Worm (Caenorhabditis elegans) whole organism, L3 larva: ENCODE data around the gene fbxa-183.

Experiments used
- ama-1 ChIP-seq: fragments of 150-350 bp; optimal IDR thresholded peaks from 2 replicates; lab custom pipeline; 2018
- ceh-16 ChIP-seq: sonication (generic microtip); optimal IDR thresholded peaks from 2 replicates; lab custom pipeline; 2017; ENCODE audit warnings: missing biosample characterization, missing genetic modification characterization
- ceh-9 ChIP-seq: sonication (generic microtip); optimal IDR thresholded peaks from 2 replicates; lab custom pipeline; 2018; ENCODE audit warnings: missing biosample characterization, missing genetic modification characterization
- elt-1 ChIP-seq: fragments of 150-350 bp; optimal IDR thresholded peaks from 2 replicates; lab custom pipeline; 2014; ENCODE audit warnings: missing biosample characterization, missing genetic modification characterization
- fos-1 ChIP-seq: fragments of 150-350 bp; optimal IDR thresholded peaks from 2 replicates; lab custom pipeline; 2014; ENCODE audit warnings: missing biosample characterization, missing genetic modification characterization
- hmg-11 ChIP-seq: sonication (generic microtip); optimal IDR thresholded peaks from 2 replicates; lab custom pipeline; 2016; ENCODE audit warnings: missing genetic modification characterization, missing compliant biosample characterization
- lin-39 ChIP-seq: fragments of 150-350 bp; optimal IDR thresholded peaks from 2 replicates; lab custom pipeline; 2018; ENCODE audit warnings: missing biosample characterization, missing genetic modification reagents, missing genetic modification characterization
- mdl-1 ChIP-seq: fragments of 150-350 bp; optimal IDR thresholded peaks from 2 replicates; lab custom pipeline; 2014; ENCODE audit warnings: missing biosample characterization, missing genetic modification characterization
- nhr-12 ChIP-seq: fragments of 150-350 bp; optimal IDR thresholded peaks from 2 replicates; lab custom pipeline; 2014; ENCODE audit warnings: missing biosample characterization, missing genetic modification characterization
- nhr-23 ChIP-seq: fragments of 150-350 bp; optimal IDR thresholded peaks from 2 replicates; lab custom pipeline; 2014; ENCODE audit warnings: missing biosample characterization, missing genetic modification reagents, missing genetic modification characterization
- nhr-28 ChIP-seq: fragments of 150-350 bp; optimal IDR thresholded peaks from 2 replicates; lab custom pipeline; 2014; ENCODE audit warnings: missing biosample characterization, missing genetic modification characterization
- tbx-2 ChIP-seq: sonication (generic microtip); optimal IDR thresholded peaks from 2 replicates; lab custom pipeline; 2016; ENCODE audit warnings: mild to moderate bottlenecking, missing genetic modification characterization, missing compliant biosample characterization
- unc-62 ChIP-seq: fragments of 150-350 bp; sonication (generic microtip); optimal IDR thresholded peaks from 4 replicates; lab custom pipeline; 2014; ENCODE audit warnings: missing biosample characterization, missing genetic modification reagents, missing genetic modification characterization
- ztf-4 ChIP-seq: fragments of 150-350 bp; optimal IDR thresholded peaks from 2 replicates; lab custom pipeline; 2014; ENCODE audit warnings: missing biosample characterization, missing genetic modification characterization

ce11 chrV:5769999-5770398 is 12.6 kb downstream of the fbxa-183 start:
- TF ChIP-seq ceh-9 (tag; lab: Kevin White, UChicago) (no peak), tbx-2 (tag; lab: Kevin White, UChicago) (no peak), mdl-1 (no peak), nhr-28 (tag; lab: Kevin White, UChicago) (no peak), unc-62 (no peak), ztf-4 (tag; lab: Kevin White, UChicago) (no peak), ceh-16 (no peak), nhr-23 (peak; percentile 14), hmg-11 (tag; lab: Kevin White, UChicago) (no peak), elt-1 (tag; lab: Kevin White, UChicago) (no peak), fos-1 (tag; lab: Kevin White, UChicago) (no peak), ama-1 (lab: Kevin White, UChicago) (no peak), lin-39 (tag; lab: Kevin White, UChicago) (no peak), nhr-12 (tag; lab: Kevin White, UChicago) (no peak)
